Worm (Caenorhabditis elegans) whole organism, mixed stage, embryonic: ENCODE measurements around the gene rrsr-1.

Source experiments
- ham-2 ChIP-seq: fragments of 200-800 bp; sonication (Bioruptor generic); optimal IDR thresholded peaks from 2 replicates; lab custom pipeline; 2018; ENCODE audit warnings: mild to moderate bottlenecking, missing genetic modification characterization, missing compliant biosample characterization
- lin-13 ChIP-seq: fragments of 150-350 bp; optimal IDR thresholded peaks from 2 replicates; lab custom pipeline; 2014; ENCODE audit warnings: missing biosample characterization, missing genetic modification characterization
- mls-2 ChIP-seq: sonication (generic microtip); optimal IDR thresholded peaks from 2 replicates; lab custom pipeline; 2016; ENCODE audit warnings: mild to moderate bottlenecking, missing genetic modification characterization, moderate library complexity, missing compliant biosample characterization
- nhr-12 ChIP-seq: fragments of 150-350 bp; optimal IDR thresholded peaks from 2 replicates; lab custom pipeline; 2014; ENCODE audit warnings: missing biosample characterization, missing genetic modification characterization
- snpc-4 ChIP-seq: fragments of 150-350 bp; optimal IDR thresholded peaks from 2 replicates; lab custom pipeline; 2014; ENCODE audit warnings: missing biosample characterization, missing genetic modification characterization
- unc-62 ChIP-seq: fragments of 150-350 bp; optimal IDR thresholded peaks from 2 replicates; lab custom pipeline; 2014; ENCODE audit warnings: missing biosample characterization, missing genetic modification reagents, missing genetic modification characterization
- ztf-11 ChIP-seq: fragments of 150-350 bp; optimal IDR thresholded peaks from 2 replicates; lab custom pipeline; 2014; ENCODE audit warnings: missing biosample characterization, missing genetic modification characterization

ce11 chrV:14464368-14464767, 39.6 kb upstream of the rrsr-1 start, which contains the start of gene F08H9.4:
- TF ChIP-seq lin-13 (tag; lab: Kevin White, UChicago) (no peak), unc-62 (GFP tag; lab: Kevin White, UChicago) (no peak), ztf-11 (tag; lab: Kevin White, UChicago) (no peak), nhr-12 (tag; lab: Kevin White, UChicago) (no peak), mls-2 (no peak), ham-2 (GFP tag; lab: Kevin White, UChicago) (no peak), snpc-4 (tag; lab: Kevin White, UChicago) (no peak)
